Worm (Caenorhabditis elegans): ENCODE results near the gene math-21.
"Not testable (repeated sequence)": the region's sequence is repeated elsewhere in the genome, so short reads cannot be mapped to it uniquely, and the experiment has no call there.

The math-21 gene

DNA sequence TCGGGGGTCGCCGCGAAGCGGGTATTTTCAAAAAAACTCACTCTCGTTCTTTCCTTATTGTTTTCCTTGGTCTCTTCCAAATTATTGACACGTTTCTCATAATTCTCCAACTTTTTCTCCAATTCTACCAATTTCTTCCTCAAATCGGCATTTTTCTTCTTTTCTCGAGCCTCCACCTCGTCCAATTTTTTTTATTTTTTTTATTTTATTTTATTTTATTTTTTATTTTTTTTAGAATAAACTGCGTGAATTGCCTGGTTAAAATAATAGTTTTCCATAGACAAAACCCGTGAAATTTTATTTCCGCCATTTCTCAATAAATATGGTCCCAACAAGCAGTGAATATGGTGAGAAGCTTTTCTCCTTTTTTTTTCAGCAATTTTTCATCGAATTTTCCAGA lies 18.9 kb downstream of the math-21 start, which contains the start of gene F59H6.15:
F59H6.15 (plus strand) TSS at position 301 of the 400 bp plus-strand sequence.
- no peak for TF ChIP-seq fos-1 (tag; optimal IDR thresholded peaks at IDR 0.05)
- no peak for TF ChIP-seq ama-1 (optimal IDR thresholded peaks at IDR 0.05)
- no peak for TF ChIP-seq egl-5 (tag; optimal IDR thresholded peaks at IDR 0.05)
- no peak for TF ChIP-seq nhr-23 (tag; optimal IDR thresholded peaks at IDR 0.05)
- TF ChIP-seq daf-12 (tag; optimal IDR thresholded peaks at IDR 0.05): no peak
- no peak for TF ChIP-seq nfya-1 (tag; optimal IDR thresholded peaks at IDR 0.05; ENCODE audit: insufficient read depth)
- no peak for TF ChIP-seq eor-1 (tag; optimal IDR thresholded peaks at IDR 0.05)
- no peak for TF ChIP-seq skn-1 (tag; optimal IDR thresholded peaks at IDR 0.05)
- no peak for TF ChIP-seq nhr-77 (tag; optimal IDR thresholded peaks at IDR 0.05)

DNA sequence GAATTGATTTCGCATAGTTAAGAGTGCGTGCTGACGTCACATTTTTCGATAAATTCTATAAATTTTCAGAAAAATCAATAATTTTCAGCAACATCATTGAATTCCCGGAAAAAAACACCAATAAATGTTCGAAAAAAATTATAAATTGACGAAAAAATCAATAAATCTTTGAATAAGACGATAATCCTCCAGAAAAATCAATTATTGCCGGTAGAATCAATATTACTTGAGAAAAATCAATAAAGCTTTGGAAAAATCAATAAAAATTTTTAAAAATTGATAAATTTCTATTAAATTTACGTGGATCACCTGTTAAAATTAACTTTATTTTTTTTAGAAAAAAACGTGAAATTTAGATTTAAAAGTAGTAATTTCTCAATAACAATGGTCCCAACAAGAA lies 20.0 kb downstream of the math-21 start:
- TF ChIP-seq nhr-28 (tag; optimal IDR thresholded peaks at IDR 0.05) (no peak), ceh-28 (tag; optimal IDR thresholded peaks at IDR 0.05) (peak; percentile 76)

DNA sequence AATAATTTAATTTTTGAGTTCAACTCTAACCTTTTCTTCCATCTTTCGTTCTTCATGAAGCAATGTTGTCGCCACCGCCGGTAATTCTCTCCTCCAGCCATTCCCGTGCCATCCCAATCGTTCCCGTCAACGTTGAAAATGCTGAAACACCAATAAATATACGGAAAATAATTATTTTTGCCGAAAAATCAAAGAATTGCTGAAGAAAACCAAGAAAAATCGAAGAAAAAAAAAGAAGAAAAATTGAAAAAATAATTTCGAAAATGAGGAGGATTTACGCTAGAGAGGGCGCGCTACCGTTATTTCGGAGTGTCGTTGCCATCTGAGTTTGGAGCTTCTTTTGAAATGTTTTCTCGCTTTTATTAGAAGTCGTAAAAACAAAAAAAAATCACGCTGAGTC lies 29.7 kb downstream of the math-21 start, which contains the start of gene cya-2:
cya-2 (minus strand) TSS at position 101 of the 400 bp plus-strand sequence.
- not testable (repeated sequence) for TF ChIP-seq elt-2, mml-1, egl-27 (tag; optimal IDR thresholded peaks at IDR 0.05)

DNA sequence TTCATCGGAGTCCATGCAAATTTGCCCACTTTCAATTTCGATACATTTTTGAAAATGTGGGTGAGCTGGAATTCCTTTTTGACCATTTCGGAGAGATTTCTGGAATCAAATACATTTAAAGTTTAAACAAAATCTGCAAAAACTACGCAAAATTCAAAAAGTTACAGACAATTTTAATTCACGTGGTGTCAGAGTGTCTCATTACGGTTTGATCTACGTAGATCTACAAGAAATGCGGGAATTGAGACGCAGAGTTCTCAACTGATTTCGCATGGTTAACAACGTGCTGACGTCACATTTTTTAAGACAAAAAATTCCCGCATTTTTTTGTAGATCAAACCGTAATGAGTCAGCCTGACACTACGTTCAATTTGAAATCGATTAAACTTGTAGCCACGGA lies 32.7 kb downstream of the math-21 start, which contains the start of gene bath-21:
bath-21 (minus strand) TSS at position 101 of the 400 bp plus-strand sequence.
- no peak for TF ChIP-seq jun-1 (tag; optimal IDR thresholded peaks at IDR 0.05)
- TF ChIP-seq mdl-1 (tag; optimal IDR thresholded peaks at IDR 0.05): no peak
- no peak for TF ChIP-seq hmg-11 (tag; optimal IDR thresholded peaks at IDR 0.05)
- no peak for TF ChIP-seq unc-39 (tag; optimal IDR thresholded peaks at IDR 0.05)
- no peak for TF ChIP-seq snpc-4 (tag; optimal IDR thresholded peaks at IDR 0.05)
- TF ChIP-seq ZK546.5 (tag; optimal IDR thresholded peaks at IDR 0.05): no peak
- TF ChIP-seq ztf-4 (tag; optimal IDR thresholded peaks at IDR 0.05): no peak
- TF ChIP-seq nhr-237 (tag; optimal IDR thresholded peaks at IDR 0.05): no peak
- TF ChIP-seq nhr-67 (tag; optimal IDR thresholded peaks at IDR 0.05): no peak
- TF ChIP-seq lsy-12 (tag; optimal IDR thresholded peaks at IDR 0.05): no peak

DNA sequence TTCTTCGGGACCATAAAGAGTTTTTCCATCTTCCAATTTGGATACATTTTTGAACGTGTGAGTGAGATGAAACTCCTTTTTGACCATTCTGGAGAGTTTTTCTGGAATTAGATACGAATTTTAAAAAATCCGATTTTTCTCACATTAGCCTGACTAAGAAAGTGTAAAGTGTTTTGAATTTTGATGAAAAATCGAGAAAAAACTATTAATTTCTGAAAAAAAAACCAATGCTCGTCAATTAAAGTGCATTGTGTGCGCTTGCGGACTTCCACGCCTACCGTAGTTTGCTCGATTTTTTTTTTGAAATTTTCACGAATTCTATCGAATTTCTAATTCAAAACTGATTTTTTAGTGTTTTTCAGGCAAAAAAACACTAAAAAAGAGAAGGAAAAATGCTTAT lies 34.9 kb downstream of the math-21 start, which contains the start of gene bath-1:
bath-1 (minus strand) TSS at position 101 of the 400 bp plus-strand sequence.
- no peak for TF ChIP-seq lin-39 (tag; optimal IDR thresholded peaks at IDR 0.05)
- no peak for TF ChIP-seq ZK546.5 (tag; optimal IDR thresholded peaks at IDR 0.05)
- TF ChIP-seq tbx-2 (tag; optimal IDR thresholded peaks at IDR 0.05): no peak
- no peak for TF ChIP-seq nhr-12 (tag; optimal IDR thresholded peaks at IDR 0.05)
- no peak for TF ChIP-seq ceh-82 (tag; optimal IDR thresholded peaks at IDR 0.05)
- TF ChIP-seq nhr-25 (tag; optimal IDR thresholded peaks at IDR 0.05): no peak
- no peak for TF ChIP-seq ceh-16 (tag; optimal IDR thresholded peaks at IDR 0.05)
- no peak for TF ChIP-seq nhr-28 (tag; optimal IDR thresholded peaks at IDR 0.05)
- no peak for TF ChIP-seq zag-1 (tag; optimal IDR thresholded peaks at IDR 0.05)

DNA sequence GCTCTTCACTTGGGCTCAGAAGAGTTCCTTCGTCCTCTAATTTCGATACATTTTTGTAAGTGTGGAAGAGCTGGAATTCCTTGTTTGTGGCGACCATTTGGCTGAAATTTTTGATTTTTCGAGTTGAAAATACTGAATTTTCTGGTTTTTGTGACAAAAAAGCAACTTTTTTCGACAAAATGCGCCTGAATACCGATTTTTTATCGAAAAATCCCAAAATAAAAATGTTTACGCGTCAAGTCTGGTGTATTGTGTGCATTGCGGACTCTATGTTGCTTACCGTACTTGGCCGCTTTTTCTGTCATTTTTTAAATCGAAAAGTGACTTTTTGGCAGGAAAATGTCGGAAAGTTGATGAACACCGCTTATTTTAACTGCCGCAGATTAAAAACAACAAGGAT lies 36.5 kb downstream of the math-21 start, which contains the start of gene bath-3:
bath-3 (minus strand) TSS at position 101 of the 400 bp plus-strand sequence.
- TF ChIP-seq ceh-28 (tag; optimal IDR thresholded peaks at IDR 0.05) (no peak), zag-1 (tag; optimal IDR thresholded peaks at IDR 0.05) (no peak), ZK546.5 (tag; optimal IDR thresholded peaks at IDR 0.05) (no peak), fos-1 (tag; optimal IDR thresholded peaks at IDR 0.05) (no peak)

DNA sequence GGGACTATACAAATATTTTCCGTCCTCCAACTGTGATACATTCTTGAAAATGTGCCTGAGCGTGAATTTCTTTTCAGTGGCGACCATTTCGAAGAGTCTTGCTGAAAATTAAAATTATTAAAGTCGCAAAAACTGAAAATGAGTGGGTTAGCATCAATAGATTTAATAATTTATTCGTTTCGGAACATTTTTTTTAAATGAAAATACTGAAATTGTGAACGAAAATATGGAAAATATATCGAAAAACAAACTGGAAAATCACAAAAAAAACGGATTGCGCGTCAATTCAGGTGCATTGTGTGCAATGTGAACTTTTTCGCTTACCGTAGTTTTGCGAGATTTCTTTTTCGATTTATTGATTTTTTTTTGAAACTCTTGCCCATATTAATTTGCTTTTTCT lies 38.0 kb downstream of the math-21 start, which contains the start of gene bath-5:
bath-5 (minus strand) TSS at position 101 of the 400 bp plus-strand sequence.
- TF ChIP-seq ZK546.5 (tag; optimal IDR thresholded peaks at IDR 0.05) (no peak), elt-1 (tag; optimal IDR thresholded peaks at IDR 0.05) (no peak), elt-3 (tag; optimal IDR thresholded peaks at IDR 0.05) (no peak), nhr-23 (tag; optimal IDR thresholded peaks at IDR 0.05) (no peak), snpc-4 (tag; optimal IDR thresholded peaks at IDR 0.05) (no peak), mdl-1 (tag; optimal IDR thresholded peaks at IDR 0.05) (no peak), nhr-67 (tag; optimal IDR thresholded peaks at IDR 0.05) (no peak), daf-12 (tag; optimal IDR thresholded peaks at IDR 0.05) (no peak), nhr-25 (tag; optimal IDR thresholded peaks at IDR 0.05) (no peak), eor-1 (tag; optimal IDR thresholded peaks at IDR 0.05) (no peak), fos-1 (tag; optimal IDR thresholded peaks at IDR 0.05) (no peak), egl-27 (tag; optimal IDR thresholded peaks at IDR 0.05) (no peak), R02D3.7 (tag; optimal IDR thresholded peaks at IDR 0.05) (no peak), lin-39 (tag; optimal IDR thresholded peaks at IDR 0.05) (no peak)
